Worm (Caenorhabditis elegans): ENCODE measurements around the gene gst-15.

DNA sequence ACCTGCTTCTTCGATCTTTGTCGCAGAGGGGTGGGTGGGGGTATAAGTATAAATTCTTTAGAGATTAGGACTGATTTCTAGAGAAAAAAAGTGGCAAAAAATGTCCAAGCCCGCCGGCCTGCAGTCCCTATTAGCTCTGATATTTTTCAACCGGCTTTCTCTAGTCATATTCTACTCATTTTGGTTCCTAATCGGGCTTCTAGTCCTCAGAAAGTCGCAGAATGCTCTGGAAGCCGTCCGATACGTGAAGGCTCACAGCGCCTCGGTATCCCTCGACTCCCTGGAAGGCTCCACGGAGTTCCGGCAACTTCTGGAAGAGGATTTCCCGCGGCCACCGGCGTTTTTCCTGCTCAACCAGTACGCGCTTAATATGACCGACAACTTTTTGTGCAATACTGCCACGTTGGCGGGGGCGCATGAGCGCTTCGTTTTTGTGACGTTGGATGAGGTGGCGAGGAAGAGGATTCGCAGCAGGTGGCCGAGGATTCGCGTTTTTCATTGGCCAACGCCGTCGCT lies 27.3 kb downstream of the gst-15 start, which contains the start of gene Y48E1B.8:
- TF ChIP-seq snpc-1.1 (tag; optimal IDR thresholded peaks at IDR 0.05; ENCODE audit: insufficient read depth) (no peak), athp-1 (tag; optimal IDR thresholded peaks at IDR 0.05) (no peak), akir-1 (GFP tag; optimal IDR thresholded peaks at IDR 0.05) (no peak), snpc-4 (GFP tag; optimal IDR thresholded peaks at IDR 0.05) (no peak), snpc-4 (tag; optimal IDR thresholded peaks at IDR 0.05) (no peak), unc-62 (GFP tag; optimal IDR thresholded peaks at IDR 0.05) (no peak), F57A8.1 (GFP tag; optimal IDR thresholded peaks at IDR 0.05) (no peak), F49E8.2 (tag; optimal IDR thresholded peaks at IDR 0.05; ENCODE audit: insufficient read depth) (no peak), F33H1.4 (GFP tag; IDR thresholded peaks at IDR 0.05) (no peak), bed-2 (GFP tag; IDR thresholded peaks at IDR 0.05) (no peak), somi-1 (GFP tag; optimal IDR thresholded peaks at IDR 0.05) (no peak)

All from whole organism, young adult.